Fruit fly (Drosophila melanogaster) whole organism, wandering third instar larva: ENCODE data around the gene CG9240.
A peak's percentile ranks its signal among the peaks of the same experiment; 100 is the strongest.

ENCODE experiments used
- CG9705 ChIP-seq: fragments of 200-800 bp; sonication (Bioruptor generic); optimal IDR thresholded peaks from 2 replicates; lab custom pipeline; 2018; ENCODE audit warnings: missing biosample characterization, mild to moderate bottlenecking, missing genetic modification characterization
- Dfd ChIP-seq: fragments of >200 bp; optimal IDR thresholded peaks from 2 replicates; lab custom pipeline; 2017; ENCODE audit warnings: missing biosample characterization, missing genetic modification characterization
- br ChIP-seq: fragments of 200-800 bp; sonication (Bioruptor generic); optimal IDR thresholded peaks from 2 replicates; lab custom pipeline; 2016; ENCODE audit warnings: missing biosample characterization, missing genetic modification characterization
- usp ChIP-seq: fragments of >200 bp; optimal IDR thresholded peaks from 2 replicates; lab custom pipeline; 2017; ENCODE audit warnings: missing biosample characterization, missing genetic modification characterization

DNA sequence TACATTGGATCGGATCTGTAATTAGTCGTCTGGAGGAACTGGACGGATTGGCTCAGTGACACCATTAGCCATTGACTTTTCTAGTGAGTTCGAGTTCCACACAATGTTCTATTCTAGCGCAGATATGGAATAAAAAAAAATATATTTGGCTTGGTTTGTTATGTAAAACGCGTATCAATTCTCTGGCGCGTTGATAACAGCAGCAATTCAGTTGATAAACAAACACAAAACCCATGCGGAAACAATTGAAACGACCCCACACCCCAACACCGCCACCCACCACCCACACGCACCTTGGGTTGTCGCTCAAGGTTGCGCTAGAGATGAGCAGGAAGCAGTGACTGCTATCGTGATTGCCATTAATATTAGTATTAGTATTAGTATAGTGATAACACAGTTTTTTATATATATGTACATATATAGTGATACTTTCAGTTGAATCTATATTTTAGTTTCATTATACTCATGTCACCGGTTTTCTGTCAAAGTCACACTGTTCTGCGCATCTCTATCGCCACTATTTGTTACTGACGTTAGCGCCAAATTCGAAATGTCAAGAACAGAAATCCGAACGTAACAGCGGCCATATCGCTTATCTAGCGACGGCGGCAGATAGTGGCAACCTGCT lies 3.4 kb downstream of the CG9240 start:
- no peak for TF ChIP-seq Dfd (GFP tag; lab: Kevin White, UChicago)
- TF ChIP-seq usp, result no peak
- peak; percentile 70 for TF ChIP-seq CG9705 (GFP tag; lab: Kevin White, UChicago)
- TF ChIP-seq br (GFP tag; lab: Kevin White, UChicago), result peak; percentile 70
